Worm (Caenorhabditis elegans) whole organism, late embryonic: ENCODE data around the gene Y7A5A.8.

Experiments used
- ceh-22 ChIP-seq: sonication (generic microtip); optimal IDR thresholded peaks from 2 replicates; lab custom pipeline; 2017; ENCODE audit warnings: missing biosample characterization, missing genetic modification characterization
- dmd-4 ChIP-seq: sonication (generic microtip); optimal IDR thresholded peaks from 2 replicates; lab custom pipeline; 2016; ENCODE audit warnings: borderline replicate concordance, missing genetic modification characterization, missing compliant biosample characterization
- pqm-1 ChIP-seq: sonication (generic microtip); optimal IDR thresholded peaks from 2 replicates; lab custom pipeline; 2016; ENCODE audit warnings: missing genetic modification characterization, missing compliant biosample characterization
- unc-86 ChIP-seq: sonication (generic microtip); optimal IDR thresholded peaks from 2 replicates; lab custom pipeline; 2016; ENCODE audit warnings: missing genetic modification characterization, missing compliant biosample characterization
- ztf-16 ChIP-seq: sonication (generic microtip); optimal IDR thresholded peaks from 2 replicates; lab custom pipeline; 2017; ENCODE audit warnings: missing genetic modification characterization, missing compliant biosample characterization

ce11 chrX:15826866-15827265, 4.6 kb downstream of the Y7A5A.8 start, which contains the start of gene Y7A5A.9:
- TF ChIP-seq dmd-4 (tag; lab: Kevin White, UChicago) (no peak), pqm-1 (tag; lab: Kevin White, UChicago) (no peak), unc-86 (tag; lab: Kevin White, UChicago) (no peak), ceh-22 (no peak), ztf-16 (tag; lab: Kevin White, UChicago) (no peak)
